Fruit fly (Drosophila melanogaster) Kc167 (cell line): ENCODE data around the gene Nazo.

Source experiments
- Myc ChIP-seq: fragments of >200 bp; optimal IDR thresholded peaks from 2 replicates; lab custom pipeline; 2017; ENCODE audit warnings: missing external identifiers
- Sin3A ChIP-seq: fragments of >200 bp; optimal IDR thresholded peaks from 2 replicates; lab custom pipeline; 2018; ENCODE audit warnings: missing external identifiers
- h ChIP-seq: fragments of >200 bp; optimal IDR thresholded peaks from 3 replicates; lab custom pipeline; 2018; ENCODE audit warnings: missing external identifiers
- psq ChIP-seq: fragments of >200 bp; optimal IDR thresholded peaks from 2 replicates; lab custom pipeline; 2017; ENCODE audit warnings: missing external identifiers

dm6 chr3R:8317709-8318335 is 30.1 kb downstream of the Nazo start:
- TF ChIP-seq psq (lab: Kevin White, UChicago): no peak
- TF ChIP-seq h: no peak
- no peak for TF ChIP-seq Myc (lab: Kevin White, UChicago)
- TF ChIP-seq Sin3A (lab: Kevin White, UChicago): no peak
